Fruit fly (Drosophila melanogaster) whole organism, embryonic: ENCODE data around the gene Dora.

ENCODE experiments used
- Ada2b ChIP-seq: fragments of 200-800 bp; sonication (Bioruptor generic); IDR thresholded peaks from 2 replicates; pipeline ENCODE4 v1.3.6; 2022; ENCODE audit warnings: missing biosample characterization, missing genetic modification characterization
- CG10366 ChIP-seq: fragments of 200-800 bp; sonication (Bioruptor generic); IDR thresholded peaks from 2 replicates; pipeline ENCODE4 v1.3.6; 2022; ENCODE audit warnings: missing biosample characterization, missing genetic modification characterization
- CG11247 ChIP-seq: fragments of 200-800 bp; sonication (Bioruptor generic); IDR thresholded peaks from 2 replicates; pipeline ENCODE4 v1.3.6; 2022; ENCODE audit warnings: missing biosample characterization, missing genetic modification characterization
- CG11398 ChIP-seq: fragments of 200-800 bp; sonication (Bioruptor generic); optimal IDR thresholded peaks from 2 replicates; lab custom pipeline; 2016; ENCODE audit warnings: missing biosample characterization, missing genetic modification characterization
- CG11504 ChIP-seq: fragments of 200-800 bp; sonication (Bioruptor generic); optimal IDR thresholded peaks from 3 replicates; lab custom pipeline; 2019; ENCODE audit warnings: missing biosample characterization, mild to moderate bottlenecking, missing genetic modification characterization, moderate library complexity
- CG11723 ChIP-seq: fragments of 200-800 bp; sonication (Bioruptor generic); optimal IDR thresholded peaks from 2 replicates; lab custom pipeline; 2017; ENCODE audit warnings: missing biosample characterization, mild to moderate bottlenecking, missing genetic modification characterization
- CG12391 ChIP-seq: fragments of 200-800 bp; sonication (Bioruptor generic); optimal IDR thresholded peaks from 3 replicates; lab custom pipeline; 2018; ENCODE audit warnings: missing biosample characterization, mild to moderate bottlenecking, missing genetic modification characterization, moderate library complexity
- CG13123 ChIP-seq: fragments of 200-800 bp; sonication (Bioruptor generic); optimal IDR thresholded peaks from 2 replicates; lab custom pipeline; 2016; ENCODE audit warnings: missing biosample characterization, missing genetic modification characterization
- CG13424 ChIP-seq: fragments of 200-800 bp; sonication (Bioruptor generic); optimal IDR thresholded peaks from 2 replicates; lab custom pipeline; 2019; ENCODE audit warnings: missing biosample characterization, mild to moderate bottlenecking, missing genetic modification characterization, moderate library complexity
- CG14965 ChIP-seq: fragments of 200-800 bp; sonication (Bioruptor generic); optimal IDR thresholded peaks from 2 replicates; lab custom pipeline; 2016; ENCODE audit warnings: missing biosample characterization, missing genetic modification characterization, borderline replicate concordance
- CG15514 ChIP-seq: fragments of 200-800 bp; sonication (Bioruptor generic); optimal IDR thresholded peaks from 3 replicates; lab custom pipeline; 2017; ENCODE audit warnings: missing biosample characterization, missing genetic modification characterization, mild to moderate bottlenecking, moderate library complexity, missing genetic modification reagents
- CG1832 ChIP-seq: fragments of 200-800 bp; sonication (Bioruptor generic); optimal IDR thresholded peaks from 2 replicates; lab custom pipeline; 2017; ENCODE audit warnings: missing biosample characterization, mild to moderate bottlenecking, missing genetic modification characterization, inconsistent platforms
- CG2678 ChIP-seq: fragments of 200-800 bp; sonication (Bioruptor generic); optimal IDR thresholded peaks from 3 replicates; lab custom pipeline; 2019; ENCODE audit warnings: missing biosample characterization, mild to moderate bottlenecking, missing genetic modification characterization, moderate library complexity
- CG2889 ChIP-seq: fragments of 200-800 bp; sonication (Bioruptor generic); IDR thresholded peaks from 3 replicates; pipeline ENCODE4 v1.3.6; 2022; ENCODE audit warnings: missing biosample characterization, missing genetic modification characterization
- CG31441 ChIP-seq: fragments of 200-800 bp; sonication (Bioruptor generic); IDR thresholded peaks from 2 replicates; pipeline ENCODE4 v1.3.6; 2022; ENCODE audit warnings: missing biosample characterization, missing genetic modification characterization
- CG3281 ChIP-seq: fragments of 200-800 bp; sonication (Bioruptor generic); optimal IDR thresholded peaks from 3 replicates; lab custom pipeline; 2017; ENCODE audit warnings: missing biosample characterization, mild to moderate bottlenecking, missing genetic modification characterization
- CG3407 ChIP-seq: fragments of 200-800 bp; sonication (Bioruptor generic); optimal IDR thresholded peaks from 2 replicates; lab custom pipeline; 2018; ENCODE audit warnings: missing biosample characterization, mild to moderate bottlenecking, missing genetic modification characterization
- CG4404 ChIP-seq: fragments of 200-800 bp; sonication (Bioruptor generic); IDR thresholded peaks from 2 replicates; pipeline ENCODE4 v1.3.6; 2022; ENCODE audit warnings: missing biosample characterization, missing genetic modification characterization
- CG4820 ChIP-seq: fragments of 200-800 bp; sonication (Bioruptor generic); optimal IDR thresholded peaks from 3 replicates; lab custom pipeline; 2016; ENCODE audit warnings: missing biosample characterization, missing genetic modification characterization
- CG5953 ChIP-seq: fragments of 200-800 bp; sonication (Bioruptor generic); IDR thresholded peaks from 2 replicates; pipeline ENCODE4 v1.3.6; 2022; ENCODE audit warnings: missing biosample characterization, missing genetic modification characterization
- CG6272 ChIP-seq: fragments of 200-800 bp; sonication (Bioruptor generic); IDR thresholded peaks from 2 replicates; pipeline ENCODE4 v1.3.6; 2022; ENCODE audit warnings: missing biosample characterization, missing genetic modification characterization
- CG8281 ChIP-seq: fragments of 200-800 bp; sonication (Bioruptor generic); optimal IDR thresholded peaks from 2 replicates; lab custom pipeline; 2018; ENCODE audit warnings: missing biosample characterization, mild to moderate bottlenecking, missing genetic modification characterization, moderate library complexity
- CG8359 ChIP-seq: fragments of 200-800 bp; sonication (Bioruptor generic); optimal IDR thresholded peaks from 2 replicates; lab custom pipeline; 2017; ENCODE audit warnings: missing biosample characterization, mild to moderate bottlenecking, missing genetic modification characterization, borderline replicate concordance
- CG8944 ChIP-seq: fragments of 200-800 bp; sonication (Bioruptor generic); optimal IDR thresholded peaks from 3 replicates; lab custom pipeline; 2016; ENCODE audit warnings: missing biosample characterization, missing genetic modification characterization
- CG9817 ChIP-seq: fragments of 200-800 bp; sonication (Bioruptor generic); optimal IDR thresholded peaks from 2 replicates; lab custom pipeline; 2018; ENCODE audit warnings: missing biosample characterization, mild to moderate bottlenecking, missing genetic modification characterization, moderate library complexity
- D19B ChIP-seq: fragments of 200-800 bp; sonication (Bioruptor generic); optimal IDR thresholded peaks from 2 replicates; lab custom pipeline; 2017; ENCODE audit warnings: missing biosample characterization, mild to moderate bottlenecking, missing genetic modification characterization
- Deaf1 ChIP-seq: fragments of 200-800 bp; optimal IDR thresholded peaks from 3 replicates; lab custom pipeline; 2019; ENCODE audit warnings: missing biosample characterization, mild to moderate bottlenecking, missing genetic modification characterization, moderate library complexity
- Dip2 ChIP-seq: fragments of 200-800 bp; sonication (Bioruptor generic); IDR thresholded peaks from 2 replicates; pipeline ENCODE4 v1.3.6; 2022; ENCODE audit warnings: missing biosample characterization, missing genetic modification characterization
- Ets65A ChIP-seq: fragments of 200-800 bp; sonication (Bioruptor generic); peaks from one replicate; lab custom pipeline; 2016; ENCODE audit warnings: missing biosample characterization, missing genetic modification characterization
- Hr78 ChIP-seq, 2 experiments: fragments of 200-800 bp in 1 of 2; fragments of >200 bp in 1 of 2; sonication (Bioruptor generic) in 1 of 2; optimal IDR thresholded peaks; 2 replicates each; lab custom pipeline; 2017 to 2019; ENCODE audit warnings: missing biosample characterization in 2 of 2, missing genetic modification characterization in 2 of 2, mild to moderate bottlenecking in 1 of 2, moderate library complexity in 1 of 2
- NfI ChIP-seq: fragments of 200-800 bp; sonication (Bioruptor generic); optimal IDR thresholded peaks from 3 replicates; lab custom pipeline; 2018; ENCODE audit warnings: missing biosample characterization, mild to moderate bottlenecking, missing genetic modification characterization, moderate library complexity
- Scr ChIP-seq: fragments of 200-800 bp; sonication (Bioruptor generic); IDR thresholded peaks from 2 replicates; pipeline ENCODE4 v1.3.6; 2022; ENCODE audit warnings: missing biosample characterization, missing genetic modification characterization; ENCODE audit not compliant: partially characterized antibody
- Sry-δ ChIP-seq: fragments of 200-800 bp; sonication (Bioruptor generic); optimal IDR thresholded peaks from 2 replicates; lab custom pipeline; 2016; ENCODE audit warnings: missing biosample characterization, missing genetic modification characterization
- aop ChIP-seq: fragments of 200-800 bp; sonication (Bioruptor generic); IDR thresholded peaks from 2 replicates; pipeline ENCODE4 v1.3.6; 2022; ENCODE audit warnings: missing biosample characterization, missing genetic modification characterization
- ara ChIP-seq: fragments of 200-800 bp; sonication (Bioruptor generic); IDR thresholded peaks from 2 replicates; pipeline ENCODE4 v1.3.6; 2022; ENCODE audit warnings: missing biosample characterization, missing genetic modification characterization
- cas ChIP-seq: fragments of 200-800 bp; sonication (Bioruptor generic); IDR thresholded peaks from 2 replicates; pipeline ENCODE4 v1.3.6; 2022; ENCODE audit warnings: missing biosample characterization, missing genetic modification characterization
- dmrt11E ChIP-seq: fragments of 200-800 bp; sonication (Bioruptor generic); optimal IDR thresholded peaks from 3 replicates; lab custom pipeline; 2018; ENCODE audit warnings: missing biosample characterization, mild to moderate bottlenecking, missing genetic modification characterization, moderate library complexity
- fru ChIP-seq: fragments of >200 bp; optimal IDR thresholded peaks from 2 replicates; lab custom pipeline; 2017
- gem ChIP-seq: fragments of 200-800 bp; sonication (Bioruptor generic); optimal IDR thresholded peaks from 2 replicates; lab custom pipeline; 2019; ENCODE audit warnings: missing biosample characterization, mild to moderate bottlenecking, missing genetic modification characterization, moderate library complexity
- jing ChIP-seq: fragments of 200-800 bp; sonication (Bioruptor generic); optimal IDR thresholded peaks from 2 replicates; lab custom pipeline; 2018; ENCODE audit warnings: missing biosample characterization, mild to moderate bottlenecking, missing genetic modification characterization
- kah ChIP-seq: fragments of 200-800 bp; sonication (Bioruptor generic); optimal IDR thresholded peaks from 2 replicates; lab custom pipeline; 2018; ENCODE audit warnings: missing biosample characterization, mild to moderate bottlenecking, missing genetic modification characterization
- mirr ChIP-seq: fragments of 200-800 bp; sonication (Bioruptor generic); optimal IDR thresholded peaks from 3 replicates; lab custom pipeline; 2018; ENCODE audit warnings: missing biosample characterization, mild to moderate bottlenecking, missing genetic modification characterization
- mld ChIP-seq: fragments of 200-800 bp; sonication (Bioruptor generic); IDR thresholded peaks from 3 replicates; pipeline ENCODE4 v1.3.6; 2022; ENCODE audit warnings: missing biosample characterization, missing genetic modification characterization; ENCODE audit not compliant: partially characterized antibody
- pan ChIP-seq, 4 experiments: fragments of >200 bp in 3 of 4; fragments of 200-800 bp in 1 of 4; sonication (Bioruptor generic) in 1 of 4; optimal IDR thresholded peaks in 3 of 4; IDR thresholded peaks in 1 of 4; 2 replicates each; pipeline versions ENCODE4 v1.3.6 to Lab custom; 2017 to 2022; ENCODE audit warnings: missing biosample characterization in 2 of 4, missing genetic modification characterization in 2 of 4, mixed read lengths in 1 of 4
- ro ChIP-seq: fragments of 200-800 bp; sonication (Bioruptor generic); IDR thresholded peaks from 2 replicates; pipeline ENCODE4 v1.3.6; 2022; ENCODE audit warnings: missing biosample characterization, missing genetic modification characterization
- tx ChIP-seq: fragments of 200-800 bp; sonication (Bioruptor generic); optimal IDR thresholded peaks from 2 replicates; lab custom pipeline; 2016; ENCODE audit warnings: missing biosample characterization, missing genetic modification characterization
- unpg ChIP-seq: fragments of 200-800 bp; sonication (Bioruptor generic); optimal IDR thresholded peaks from 3 replicates; lab custom pipeline; 2018; ENCODE audit warnings: missing biosample characterization, mild to moderate bottlenecking, missing genetic modification characterization, moderate library complexity
- wdn ChIP-seq: fragments of 200-800 bp; sonication (Bioruptor generic); IDR thresholded peaks from 2 replicates; pipeline ENCODE4 v1.3.6; 2022; ENCODE audit warnings: missing biosample characterization, missing genetic modification characterization
- z ChIP-seq: fragments of 200-800 bp; sonication (Bioruptor generic); IDR thresholded peaks from 3 replicates; pipeline ENCODE4 v1.3.6; 2022; ENCODE audit warnings: missing biosample characterization, missing genetic modification characterization

The Dora gene

dm6 chrX:18920642-18921355, 57.0 kb downstream of the Dora start (continued):
- no peak for TF ChIP-seq ro (GFP tag; lab: Robert Waterston, UW)
- TF ChIP-seq pan (optimal IDR thresholded peaks at IDR 0.05; lab: Kevin White, UChicago): no peak
- no peak for TF ChIP-seq pan (GFP tag; optimal IDR thresholded peaks at IDR 0.05 in 1 of 2, IDR thresholded peaks at IDR 0.05 in 1 of 2)
- TF ChIP-seq z (GFP tag; lab: Robert Waterston, UW): no peak
- TF ChIP-seq unpg (GFP tag; lab: Kevin White, UChicago): peak; percentile 59
- peak; percentile 73 for TF ChIP-seq gem (tag; lab: Kevin White, UChicago)
- TF ChIP-seq wdn (GFP tag; lab: Robert Waterston, UW): no peak
- TF ChIP-seq CG2678 (tag; lab: Kevin White, UChicago): peak; percentile 59
- TF ChIP-seq Sry-δ (GFP tag; lab: Kevin White, UChicago): no peak
- 0 out of 2 replicates have a peak, but pooled peaks have one; percentile 28 for TF ChIP-seq ara (GFP tag; lab: Robert Waterston, UW)
- TF ChIP-seq Ada2b (GFP tag; lab: Robert Waterston, UW): no peak
- TF ChIP-seq mld (GFP tag; lab: Robert Waterston, UW): no peak
- no peak for TF ChIP-seq Scr (GFP tag; lab: Robert Waterston, UW)
- TF ChIP-seq CG8281 (tag; lab: Kevin White, UChicago): no peak
- peak; percentile 55 for TF ChIP-seq Ets65A (GFP tag; lab: Kevin White, UChicago)
- peak; percentile 65; the same call in 1 of the 2 replicates for TF ChIP-seq CG31441 (GFP tag; lab: Robert Waterston, UW)
- peak; percentile 32 for TF ChIP-seq jing (GFP tag; lab: Kevin White, UChicago)
- TF ChIP-seq CG9817 (tag; lab: Kevin White, UChicago): no peak
- no peak for TF ChIP-seq CG4404 (GFP tag; lab: Robert Waterston, UW)
- TF ChIP-seq CG11723: peak; percentile 8
- no peak for TF ChIP-seq D19B
- TF ChIP-seq aop (GFP tag; lab: Robert Waterston, UW): no peak
- no peak for TF ChIP-seq CG6272 (GFP tag; lab: Robert Waterston, UW)
- TF ChIP-seq CG2889 (GFP tag; lab: Robert Waterston, UW): no peak
- no peak for TF ChIP-seq kah (GFP tag; lab: Kevin White, UChicago)
- peak; percentile 43 for TF ChIP-seq CG4820
- no peak for TF ChIP-seq CG13123 (GFP tag; lab: Kevin White, UChicago)
- TF ChIP-seq CG14965: no peak
- TF ChIP-seq mirr (GFP tag; lab: Kevin White, UChicago): no peak
- peak; percentile 70 for TF ChIP-seq CG11504 (tag; lab: Kevin White, UChicago)
- no peak for TF ChIP-seq Hr78 (GFP tag; optimal IDR thresholded peaks at IDR 0.05; lab: Kevin White, UChicago)
- no peak for TF ChIP-seq CG15514
- no peak for TF ChIP-seq Dip2
- peak; percentile 13 for TF ChIP-seq CG3407
- TF ChIP-seq fru (lab: Kevin White, UChicago): no peak
- no peak for TF ChIP-seq CG11398 (GFP tag; lab: Kevin White, UChicago)
- peak; percentile 60 for TF ChIP-seq CG12391
- TF ChIP-seq CG8944 (GFP tag; lab: Kevin White, UChicago): peak; percentile 8
- TF ChIP-seq CG13424 (tag; lab: Kevin White, UChicago): peak; percentile 55
- 0 out of 2 replicates have a peak, but pooled peaks have one; percentile 12 for TF ChIP-seq CG5953 (GFP tag; lab: Robert Waterston, UW)
- peak; percentile 60 for TF ChIP-seq dmrt11E (tag; lab: Kevin White, UChicago)
- no peak for TF ChIP-seq CG3281
- TF ChIP-seq CG11247: no peak
- TF ChIP-seq cas (GFP tag; lab: Robert Waterston, UW): no peak
- TF ChIP-seq CG10366 (GFP tag; lab: Robert Waterston, UW): peak; percentile 37
- TF ChIP-seq CG8359 (GFP tag; lab: Kevin White, UChicago): peak; percentile 41
- no peak for TF ChIP-seq Deaf1 (tag; lab: Kevin White, UChicago)
- peak; percentile 56 for TF ChIP-seq CG1832 (GFP tag; lab: Kevin White, UChicago)
- no peak for TF ChIP-seq tx (GFP tag; lab: Kevin White, UChicago)
- no peak for TF ChIP-seq NfI
